Worm (Caenorhabditis elegans): ENCODE measurements around the gene pid-5.

pid-5 gene

DNA sequence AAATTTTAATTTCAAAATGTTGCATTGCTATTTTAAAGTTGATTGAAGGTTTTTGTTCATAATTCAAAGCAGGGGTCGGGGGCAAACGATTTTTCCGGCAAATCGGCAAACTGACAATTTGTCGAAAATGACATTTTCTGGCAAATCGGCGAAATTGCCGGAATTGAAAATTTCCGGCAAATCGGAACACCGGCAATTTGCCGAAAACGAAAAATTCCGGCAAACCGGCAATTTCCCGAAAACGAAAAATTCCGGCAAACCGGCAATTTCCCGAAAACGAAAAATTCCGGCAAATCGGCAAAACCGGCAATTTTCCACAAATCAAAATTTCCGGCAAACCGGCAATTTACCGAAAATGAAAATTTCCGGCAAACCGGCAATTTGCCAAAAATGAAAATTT lies 14.6 kb downstream of the pid-5 start (continued):
- no peak for TF ChIP-seq pha-4 (GFP tag; IDR thresholded peaks at IDR 0.05)
- no peak for TF ChIP-seq pha-4 (tag; optimal IDR thresholded peaks at IDR 0.05)
- TF ChIP-seq aha-1 (tag), result no peak
- no peak for TF ChIP-seq lsy-2 (tag; optimal IDR thresholded peaks at IDR 0.05)
- TF ChIP-seq unc-39 (tag; optimal IDR thresholded peaks at IDR 0.05), result no peak
- no peak; the same call in 1 of the 2 replicates for TF ChIP-seq tra-1 (GFP tag; IDR thresholded peaks at IDR 0.05)
- TF ChIP-seq zfp-3 (GFP tag; conservative IDR thresholded peaks at IDR 0.05), result 0 out of 2 replicates have a peak, but pooled peaks have one; percentile 84
- TF ChIP-seq ceh-44 (GFP tag; IDR thresholded peaks at IDR 0.05), result no peak
- TF ChIP-seq hif-1 (tag; optimal IDR thresholded peaks at IDR 0.05), result no peak
- peak; percentile 45 for TF ChIP-seq dmd-6 (GFP tag; IDR thresholded peaks at IDR 0.05)
- TF ChIP-seq nhr-76 (tag; optimal IDR thresholded peaks at IDR 0.05), result no peak
- TF ChIP-seq lin-13 (GFP tag; optimal IDR thresholded peaks at IDR 0.05), result no peak
- no peak for TF ChIP-seq daf-16 (GFP tag; optimal IDR thresholded peaks at IDR 0.05)
- TF ChIP-seq daf-16 (tag; optimal IDR thresholded peaks at IDR 0.05), result no peak
- no peak for TF ChIP-seq zip-11 (GFP tag; IDR thresholded peaks at IDR 0.05)
- no peak for TF ChIP-seq unc-62 (GFP tag; optimal IDR thresholded peaks at IDR 0.05 in 1 of 2)
- no peak for TF ChIP-seq unc-62 (tag; optimal IDR thresholded peaks at IDR 0.05)
- TF ChIP-seq Y105C5A.15 (GFP tag; IDR thresholded peaks at IDR 0.05), result no peak
- no peak for TF ChIP-seq spr-3 (GFP tag; optimal IDR thresholded peaks at IDR 0.05)
- TF ChIP-seq hmg-1.1 (GFP tag; IDR thresholded peaks at IDR 0.05), result peak; percentile 31; the same call in 1 of the 2 replicates
- TF ChIP-seq lim-7 (GFP tag; IDR thresholded peaks at IDR 0.05), result no peak
- TF ChIP-seq tag-97 (GFP tag; IDR thresholded peaks at IDR 0.05), result no peak
- no peak for TF ChIP-seq attf-4 (tag; optimal IDR thresholded peaks at IDR 0.05)
- no peak for TF ChIP-seq fkh-10 (GFP tag; optimal IDR thresholded peaks at IDR 0.05)
- TF ChIP-seq unc-130 (GFP tag; optimal IDR thresholded peaks at IDR 0.05), result no peak
- TF ChIP-seq set-16 (GFP tag; IDR thresholded peaks at IDR 0.05), result peak; percentile 35; the same call in 1 of the 2 replicates
- no peak for TF ChIP-seq ama-1 (optimal IDR thresholded peaks at IDR 0.05)
- no peak for TF ChIP-seq snpc-1.2 (GFP tag; IDR thresholded peaks at IDR 0.05)
- TF ChIP-seq F44E2.7 (GFP tag; IDR thresholded peaks at IDR 0.05), result no peak
- TF ChIP-seq F26F4.8 (GFP tag; conservative IDR thresholded peaks at IDR 0.05), result no peak
- no peak for TF ChIP-seq nhr-10 (tag; optimal IDR thresholded peaks at IDR 0.05)
- TF ChIP-seq mxl-2 (GFP tag; conservative IDR thresholded peaks at IDR 0.05), result no peak
- no peak for TF ChIP-seq hlh-30 (tag; optimal IDR thresholded peaks at IDR 0.05; ENCODE audit: insufficient read depth)
- TF ChIP-seq arid-1 (GFP tag; conservative IDR thresholded peaks at IDR 0.05), result no peak; the same call in 1 of the 2 replicates
- TF ChIP-seq ceh-62 (tag; optimal IDR thresholded peaks at IDR 0.05), result no peak
- TF ChIP-seq lin-38 (GFP tag; IDR thresholded peaks at IDR 0.05), result no peak
- no peak for TF ChIP-seq lin-39 (tag; optimal IDR thresholded peaks at IDR 0.05)
- TF ChIP-seq Y48G9A.11 (GFP tag; IDR thresholded peaks at IDR 0.05), result no peak
- TF ChIP-seq madf-5 (GFP tag; IDR thresholded peaks at IDR 0.05), result 0 out of 4 replicates have a peak, but pooled peaks of 1 of the 2 experiments have one; percentile 62
- TF ChIP-seq mep-1 (tag; optimal IDR thresholded peaks at IDR 0.05), result no peak
- peak; percentile 47; the same call in 1 of the 2 replicates for TF ChIP-seq egl-43 (GFP tag; IDR thresholded peaks at IDR 0.05)
- TF ChIP-seq Y5F2A.4 (GFP tag; optimal IDR thresholded peaks at IDR 0.05), result no peak
- no peak for TF ChIP-seq daf-8 (GFP tag; IDR thresholded peaks at IDR 0.05)
- no peak for TF ChIP-seq ceh-20 (GFP tag; IDR thresholded peaks at IDR 0.05)
- no peak for TF ChIP-seq lir-3 (tag; optimal IDR thresholded peaks at IDR 0.05)
- no peak for TF ChIP-seq nhr-237 (tag; optimal IDR thresholded peaks at IDR 0.05)
- no peak for TF ChIP-seq zip-2 (tag; optimal IDR thresholded peaks at IDR 0.05)
- TF ChIP-seq F10B5.3 (tag; optimal IDR thresholded peaks at IDR 0.05), result no peak
- TF ChIP-seq gei-8 (GFP tag; optimal IDR thresholded peaks at IDR 0.05), result peak; percentile 56
- no peak for TF ChIP-seq ceh-28 (tag; optimal IDR thresholded peaks at IDR 0.05)
- no peak for TF ChIP-seq zfp-2 (tag; optimal IDR thresholded peaks at IDR 0.05)
- no peak for TF ChIP-seq dpl-1 (GFP tag; optimal IDR thresholded peaks at IDR 0.05)
- TF ChIP-seq mdt-29 (GFP tag; IDR thresholded peaks at IDR 0.05), result peak; percentile 39; the same call in 1 of the 2 replicates

All from whole organism, L4 larva.